Fruit fly (Drosophila melanogaster) whole organism, embryonic: ENCODE measurements around the gene CG17105.

ENCODE experiments used
- Abd-B ChIP-seq: fragments of 200-800 bp; sonication (Bioruptor generic); optimal IDR thresholded peaks from 2 replicates; lab custom pipeline; 2018; ENCODE audit warnings: missing biosample characterization, mild to moderate bottlenecking, missing genetic modification characterization, moderate library complexity
- CG10654 ChIP-seq: fragments of 200-800 bp; sonication (Bioruptor generic); optimal IDR thresholded peaks from 2 replicates; lab custom pipeline; 2016; ENCODE audit warnings: missing biosample characterization, missing genetic modification characterization
- CG11398 ChIP-seq: fragments of 200-800 bp; sonication (Bioruptor generic); optimal IDR thresholded peaks from 2 replicates; lab custom pipeline; 2016; ENCODE audit warnings: missing biosample characterization, missing genetic modification characterization
- CG11504 ChIP-seq: fragments of 200-800 bp; sonication (Bioruptor generic); optimal IDR thresholded peaks from 3 replicates; lab custom pipeline; 2019; ENCODE audit warnings: missing biosample characterization, mild to moderate bottlenecking, missing genetic modification characterization, moderate library complexity
- CG11695 ChIP-seq: fragments of 200-800 bp; sonication (Bioruptor generic); IDR thresholded peaks from 3 replicates; pipeline ENCODE4 v1.3.6; 2022; ENCODE audit warnings: missing biosample characterization, missing genetic modification characterization
- CG12155 ChIP-seq: fragments of 200-800 bp; sonication (Bioruptor generic); optimal IDR thresholded peaks from 3 replicates; lab custom pipeline; 2016; ENCODE audit warnings: missing biosample characterization, missing genetic modification characterization
- CG15011 ChIP-seq: fragments of 200-800 bp; sonication (Bioruptor generic); optimal IDR thresholded peaks from 3 replicates; lab custom pipeline; 2018; ENCODE audit warnings: missing biosample characterization, mild to moderate bottlenecking, missing genetic modification characterization
- CG15269 ChIP-seq: fragments of 200-800 bp; sonication (Bioruptor generic); optimal IDR thresholded peaks from 2 replicates; lab custom pipeline; 2018; ENCODE audit warnings: missing biosample characterization, mild to moderate bottlenecking, missing genetic modification characterization, moderate library complexity
- CG17186 ChIP-seq: fragments of 200-800 bp; sonication (Bioruptor generic); optimal IDR thresholded peaks from 3 replicates; lab custom pipeline; 2017; ENCODE audit warnings: missing biosample characterization, missing genetic modification reagents, missing genetic modification characterization
- CG17829 ChIP-seq: fragments of 200-800 bp; optimal IDR thresholded peaks from 2 replicates; lab custom pipeline; 2019; ENCODE audit warnings: missing biosample characterization, mild to moderate bottlenecking, missing genetic modification characterization, moderate library complexity
- CG1832 ChIP-seq: fragments of 200-800 bp; sonication (Bioruptor generic); optimal IDR thresholded peaks from 2 replicates; lab custom pipeline; 2017; ENCODE audit warnings: missing biosample characterization, mild to moderate bottlenecking, missing genetic modification characterization, inconsistent platforms
- CG18764 ChIP-seq: fragments of 200-800 bp; sonication (Bioruptor generic); optimal IDR thresholded peaks from 3 replicates; lab custom pipeline; 2016; ENCODE audit warnings: missing biosample characterization, missing genetic modification characterization
- CG2678 ChIP-seq: fragments of 200-800 bp; sonication (Bioruptor generic); optimal IDR thresholded peaks from 3 replicates; lab custom pipeline; 2019; ENCODE audit warnings: missing biosample characterization, mild to moderate bottlenecking, missing genetic modification characterization, moderate library complexity
- CG3065 ChIP-seq: fragments of 200-800 bp; sonication (Bioruptor generic); optimal IDR thresholded peaks from 2 replicates; lab custom pipeline; 2016; ENCODE audit warnings: missing biosample characterization, missing genetic modification characterization
- CG32532 ChIP-seq: fragments of 200-800 bp; sonication (Bioruptor generic); IDR thresholded peaks from 2 replicates; pipeline ENCODE4 v1.3.6; 2022; ENCODE audit warnings: missing biosample characterization, missing genetic modification characterization
- CG3281 ChIP-seq: fragments of 200-800 bp; sonication (Bioruptor generic); optimal IDR thresholded peaks from 3 replicates; lab custom pipeline; 2017; ENCODE audit warnings: missing biosample characterization, mild to moderate bottlenecking, missing genetic modification characterization
- CG33557 ChIP-seq: fragments of 200-800 bp; sonication (Bioruptor generic); optimal IDR thresholded peaks from 2 replicates; lab custom pipeline; 2019; ENCODE audit warnings: missing biosample characterization, mild to moderate bottlenecking, missing genetic modification characterization, moderate library complexity
- CG3838 ChIP-seq: fragments of 200-800 bp; sonication (Bioruptor generic); optimal IDR thresholded peaks from 3 replicates; lab custom pipeline; 2016; ENCODE audit warnings: missing biosample characterization, missing genetic modification characterization
- CG5180 ChIP-seq: fragments of 200-800 bp; sonication (Bioruptor generic); optimal IDR thresholded peaks from 3 replicates; lab custom pipeline; 2017; ENCODE audit warnings: missing biosample characterization, missing genetic modification characterization, mild to moderate bottlenecking, moderate library complexity, missing genetic modification reagents
- CG6272 ChIP-seq: fragments of 200-800 bp; sonication (Bioruptor generic); IDR thresholded peaks from 2 replicates; pipeline ENCODE4 v1.3.6; 2022; ENCODE audit warnings: missing biosample characterization, missing genetic modification characterization
- CG7372 ChIP-seq: fragments of 200-800 bp; sonication (Bioruptor generic); IDR thresholded peaks from 2 replicates; pipeline ENCODE4 v1.3.6; 2022; ENCODE audit warnings: missing biosample characterization, missing genetic modification characterization
- CG9797 ChIP-seq: fragments of 200-800 bp; sonication (Bioruptor generic); optimal IDR thresholded peaks from 3 replicates; lab custom pipeline; 2018; ENCODE audit warnings: missing biosample characterization, mild to moderate bottlenecking, missing genetic modification characterization
- Fer3 ChIP-seq: fragments of 200-800 bp; sonication (Bioruptor generic); optimal IDR thresholded peaks from 2 replicates; lab custom pipeline; 2018; ENCODE audit warnings: missing biosample characterization, mild to moderate bottlenecking, missing genetic modification characterization, moderate library complexity
- Meics ChIP-seq: fragments of 200-800 bp; sonication (Bioruptor generic); optimal IDR thresholded peaks from 2 replicates; lab custom pipeline; 2017; ENCODE audit warnings: missing biosample characterization, mild to moderate bottlenecking, missing genetic modification characterization
- PHDP ChIP-seq: fragments of 200-800 bp; sonication (Bioruptor generic); optimal IDR thresholded peaks from 3 replicates; lab custom pipeline; 2018; ENCODE audit warnings: missing biosample characterization, mild to moderate bottlenecking, missing genetic modification characterization, moderate library complexity
- Poxn ChIP-seq: fragments of 200-800 bp; sonication (Bioruptor generic); IDR thresholded peaks from 2 replicates; pipeline ENCODE4 v1.3.6; 2022; ENCODE audit warnings: missing biosample characterization, missing genetic modification characterization
- Ravus ChIP-seq: fragments of 200-800 bp; sonication (Bioruptor generic); IDR thresholded peaks from 2 replicates; pipeline ENCODE4 v1.3.6; 2022; ENCODE audit warnings: missing biosample characterization, missing genetic modification characterization
- Sox102F ChIP-seq: fragments of 200-800 bp; sonication (Bioruptor generic); optimal IDR thresholded peaks from 2 replicates; lab custom pipeline; 2018; ENCODE audit warnings: missing biosample characterization, mild to moderate bottlenecking, missing genetic modification characterization, moderate library complexity
- ab ChIP-seq: fragments of 200-800 bp; sonication (Bioruptor generic); optimal IDR thresholded peaks from 2 replicates; lab custom pipeline; 2016; ENCODE audit warnings: missing biosample characterization, missing genetic modification characterization
- abd-A ChIP-seq: fragments of 200-800 bp; sonication (Bioruptor generic); optimal IDR thresholded peaks from 3 replicates; lab custom pipeline; 2019; ENCODE audit warnings: missing biosample characterization, mild to moderate bottlenecking, missing genetic modification characterization, moderate library complexity
- ap ChIP-seq: fragments of 200-800 bp; sonication (Bioruptor generic); IDR thresholded peaks from 2 replicates; pipeline ENCODE4 v1.3.6; 2022; ENCODE audit warnings: missing biosample characterization, missing genetic modification characterization
- ash1 ChIP-seq: fragments of 200-800 bp; sonication (Bioruptor generic); optimal IDR thresholded peaks from 2 replicates; lab custom pipeline; 2018; ENCODE audit warnings: missing biosample characterization, mild to moderate bottlenecking, missing genetic modification characterization
- bbx ChIP-seq: fragments of 200-800 bp; sonication (Bioruptor generic); IDR thresholded peaks from 2 replicates; pipeline ENCODE4 v1.3.6; 2022; ENCODE audit warnings: missing biosample characterization, missing genetic modification characterization; ENCODE audit not compliant: partially characterized antibody
- bcd ChIP-seq: fragments of 200-800 bp; sonication (Bioruptor generic); optimal IDR thresholded peaks from 2 replicates; lab custom pipeline; 2017; ENCODE audit warnings: missing biosample characterization, mild to moderate bottlenecking, missing genetic modification characterization
- bsh ChIP-seq, 2 experiments: fragments of 200-800 bp; sonication (Bioruptor generic); optimal IDR thresholded peaks; 2 replicates each; lab custom pipeline; 2017 to 2018; ENCODE audit warnings: mild to moderate bottlenecking in 2 of 2, missing biosample characterization in 2 of 2, missing genetic modification characterization in 2 of 2, moderate library complexity in 1 of 2
- dati ChIP-seq: fragments of 200-800 bp; sonication (Bioruptor generic); IDR thresholded peaks from 2 replicates; pipeline ENCODE4 v1.3.6; 2022; ENCODE audit warnings: missing biosample characterization, missing genetic modification characterization
- dmrt99B ChIP-seq: fragments of 200-800 bp; sonication (Bioruptor generic); optimal IDR thresholded peaks from 2 replicates; lab custom pipeline; 2018; ENCODE audit warnings: missing biosample characterization, mild to moderate bottlenecking, missing genetic modification characterization, moderate library complexity
- gem ChIP-seq: fragments of 200-800 bp; sonication (Bioruptor generic); optimal IDR thresholded peaks from 2 replicates; lab custom pipeline; 2019; ENCODE audit warnings: missing biosample characterization, mild to moderate bottlenecking, missing genetic modification characterization, moderate library complexity
- grau ChIP-seq: fragments of 200-800 bp; optimal IDR thresholded peaks from 3 replicates; lab custom pipeline; 2019; ENCODE audit warnings: missing biosample characterization, mild to moderate bottlenecking, missing genetic modification characterization, moderate library complexity
- p53 ChIP-seq: fragments of 200-800 bp; sonication (Bioruptor generic); optimal IDR thresholded peaks from 2 replicates; lab custom pipeline; 2016; ENCODE audit warnings: missing biosample characterization, missing genetic modification characterization
- phol ChIP-seq: fragments of 200-800 bp; sonication (Bioruptor generic); optimal IDR thresholded peaks from 3 replicates; lab custom pipeline; 2018; ENCODE audit warnings: missing biosample characterization, mild to moderate bottlenecking, missing genetic modification characterization, moderate library complexity
- pros ChIP-seq: fragments of 200-800 bp; sonication (Bioruptor generic); optimal IDR thresholded peaks from 3 replicates; lab custom pipeline; 2019; ENCODE audit warnings: missing biosample characterization, mild to moderate bottlenecking, missing genetic modification characterization, moderate library complexity
- ranshi ChIP-seq: fragments of 200-800 bp; sonication (Bioruptor generic); IDR thresholded peaks from 2 replicates; pipeline ENCODE4 v1.3.6; 2022; ENCODE audit warnings: missing biosample characterization, missing genetic modification characterization
- rib ChIP-seq: fragments of 200-800 bp; sonication (Bioruptor generic); IDR thresholded peaks from 2 replicates; pipeline ENCODE4 v1.3.6; 2022; ENCODE audit warnings: missing biosample characterization, missing genetic modification characterization
- row ChIP-seq: fragments of 200-800 bp; sonication (Bioruptor generic); IDR thresholded peaks from 3 replicates; pipeline ENCODE4 v1.3.6; 2022; ENCODE audit warnings: missing biosample characterization, missing genetic modification characterization
- sd ChIP-seq: fragments of 200-800 bp; sonication (Bioruptor generic); optimal IDR thresholded peaks from 3 replicates; lab custom pipeline; 2018; ENCODE audit warnings: missing biosample characterization, mild to moderate bottlenecking, missing genetic modification characterization, moderate library complexity
- sisA ChIP-seq: fragments of 200-800 bp; sonication (Bioruptor generic); IDR thresholded peaks from 2 replicates; pipeline ENCODE4 v1.3.6; 2022; ENCODE audit warnings: missing biosample characterization, missing genetic modification characterization
- sna ChIP-seq: fragments of 200-800 bp; sonication (Bioruptor generic); IDR thresholded peaks from 2 replicates; pipeline ENCODE4 v1.3.6; 2022; ENCODE audit warnings: missing biosample characterization, missing genetic modification characterization; ENCODE audit not compliant: partially characterized antibody
- sqz ChIP-seq: fragments of 200-800 bp; sonication (Bioruptor generic); optimal IDR thresholded peaks from 3 replicates; lab custom pipeline; 2018; ENCODE audit warnings: missing biosample characterization, mild to moderate bottlenecking, missing genetic modification characterization
- tgo ChIP-seq: fragments of 200-800 bp; sonication (Bioruptor generic); IDR thresholded peaks from 3 replicates; pipeline ENCODE4 v1.3.6; 2022; ENCODE audit warnings: missing biosample characterization, missing genetic modification characterization
- ttk ChIP-seq: fragments of 200-800 bp; sonication (Bioruptor generic); IDR thresholded peaks from 2 replicates; pipeline ENCODE4 v2.1.2; 2022; ENCODE audit warnings: missing biosample characterization, missing genetic modification characterization

CG17105 gene

dm6 chr2L:10680584-10681080, at the start of gene CG17105:
CG17105 (plus strand) TSS chr2L:10681030.
- TF ChIP-seq Ravus (GFP tag; lab: Robert Waterston, UW) (no peak), dmrt99B (tag; lab: Kevin White, UChicago) (peak; percentile 8), CG18764 (no peak), gem (tag; lab: Kevin White, UChicago) (peak; percentile 39), CG9797 (GFP tag; lab: Kevin White, UChicago) (no peak), CG11504 (peak; percentile 11), p53 (GFP tag; lab: Kevin White, UChicago) (no peak), Abd-B (GFP tag; lab: Kevin White, UChicago) (no peak), grau (peak; percentile 80), sisA (GFP tag; lab: Robert Waterston, UW) (no peak), CG33557 (GFP tag; lab: Kevin White, UChicago) (no peak), CG3065 (no peak), Poxn (no peak), CG11398 (no peak), ap (GFP tag; lab: Robert Waterston, UW) (no peak), CG3281 (GFP tag; lab: Kevin White, UChicago) (peak; percentile 3), phol (tag; lab: Kevin White, UChicago) (no peak), CG5180 (GFP tag; lab: Kevin White, UChicago) (no peak), ash1 (GFP tag; lab: Kevin White, UChicago) (no peak), CG17829 (tag; lab: Kevin White, UChicago) (no peak), CG15269 (peak; percentile 14), bcd (GFP tag; lab: Kevin White, UChicago) (peak; percentile 3), sna (GFP tag; lab: Robert Waterston, UW) (no peak), ranshi (GFP tag; lab: Robert Waterston, UW) (no peak), bbx (no peak), ttk (no peak), CG6272 (GFP tag; lab: Robert Waterston, UW) (no peak), CG32532 (GFP tag; lab: Robert Waterston, UW) (peak; percentile 9; the same call in 1 of the 2 replicates), ab (no peak), CG2678 (peak; percentile 10), pros (no peak), Sox102F (peak; percentile 24), dati (GFP tag; lab: Robert Waterston, UW) (no peak), CG7372 (GFP tag; lab: Robert Waterston, UW) (no peak), sd (tag; lab: Kevin White, UChicago) (no peak), CG12155 (GFP tag; lab: Kevin White, UChicago) (no peak), bsh (GFP tag; optimal IDR thresholded peaks at IDR 0.05; lab: Kevin White, UChicago) (no peak), Meics (peak; percentile 14), CG1832 (GFP tag; lab: Kevin White, UChicago) (no peak), PHDP (tag; lab: Kevin White, UChicago) (peak; percentile 15), sqz (GFP tag; lab: Kevin White, UChicago) (no peak), row (GFP tag; lab: Robert Waterston, UW) (0 out of 3 replicates have a peak, but pooled peaks have one; percentile 19), CG17186 (no peak), CG10654 (GFP tag; lab: Kevin White, UChicago) (no peak), CG3838 (GFP tag; lab: Kevin White, UChicago) (no peak), abd-A (no peak), rib (no peak), CG11695 (GFP tag; lab: Robert Waterston, UW) (no peak), CG15011 (GFP tag; lab: Kevin White, UChicago) (no peak), Fer3 (tag; lab: Kevin White, UChicago) (peak; percentile 6), tgo (GFP tag; lab: Robert Waterston, UW) (no peak)
